Worm (Caenorhabditis elegans) whole organism, L4 larva: ENCODE results near the gene R11G11.16.

Source experiments
- F10B5.3 ChIP-seq: sonication (generic microtip); optimal IDR thresholded peaks from 2 replicates; lab custom pipeline; 2016; ENCODE audit warnings: mild to moderate bottlenecking, missing genetic modification characterization, missing compliant biosample characterization
- F37D6.2 ChIP-seq: sonication (generic microtip); optimal IDR thresholded peaks from 2 replicates; lab custom pipeline; 2016; ENCODE audit warnings: mild to moderate bottlenecking, missing genetic modification characterization, missing compliant biosample characterization
- F44E2.7 ChIP-seq: fragments of 200-800 bp; sonication (Bioruptor generic); IDR thresholded peaks from 2 replicates; pipeline ENCODE4 v2.1.2; 2022; ENCODE audit warnings: missing genetic modification characterization, missing compliant biosample characterization
- R02D3.7 ChIP-seq: fragments of 150-350 bp; sonication (generic microtip); optimal IDR thresholded peaks from 3 replicates; lab custom pipeline; 2014; ENCODE audit warnings: missing biosample characterization, missing genetic modification characterization
- Y105C5A.15 ChIP-seq: fragments of 200-800 bp; sonication (Bioruptor generic); IDR thresholded peaks from 2 replicates; pipeline ENCODE4 v1.3.6; 2022; ENCODE audit warnings: missing genetic modification characterization, missing compliant biosample characterization
- Y48G9A.11 ChIP-seq: fragments of 200-800 bp; sonication (Bioruptor generic); IDR thresholded peaks from 2 replicates; pipeline ENCODE4 v1.3.6; 2022; ENCODE audit warnings: missing genetic modification reagents, missing genetic modification characterization, missing compliant biosample characterization
- ZK337.2 ChIP-seq: fragments of 200-800 bp; sonication (Bioruptor generic); IDR thresholded peaks from 2 replicates; pipeline ENCODE4 v1.3.6; 2022; ENCODE audit warnings: missing genetic modification reagents, missing genetic modification characterization, missing compliant biosample characterization
- aha-1 ChIP-seq: fragments of 150-350 bp; peaks from one replicate; lab custom pipeline; 2014; ENCODE audit warnings: missing biosample characterization, missing genetic modification characterization
- aly-2 ChIP-seq: sonication (generic microtip); optimal IDR thresholded peaks from 2 replicates; lab custom pipeline; 2018; ENCODE audit warnings: missing biosample characterization, missing genetic modification characterization
- ceh-62 ChIP-seq: sonication (generic microtip); optimal IDR thresholded peaks from 2 replicates; lab custom pipeline; 2017; ENCODE audit warnings: missing biosample characterization, missing genetic modification characterization
- ces-1 ChIP-seq: fragments of 150-350 bp; sonication (generic microtip); optimal IDR thresholded peaks from 4 replicates; lab custom pipeline; 2014; ENCODE audit warnings: missing biosample characterization, missing genetic modification reagents, missing genetic modification characterization
- ctbp-1 ChIP-seq: fragments of 200-800 bp; sonication (Bioruptor generic); IDR thresholded peaks from 2 replicates; pipeline ENCODE4 v1.3.6; 2022; ENCODE audit warnings: missing genetic modification reagents, missing genetic modification characterization, missing compliant biosample characterization
- daf-19 ChIP-seq: fragments of 200-800 bp; sonication (Bioruptor generic); conservative IDR thresholded peaks from 2 replicates; pipeline ENCODE4 v1.3.6; 2022; ENCODE audit warnings: missing genetic modification characterization, missing compliant biosample characterization
- dmd-6 ChIP-seq: fragments of 200-800 bp; sonication (Bioruptor generic); IDR thresholded peaks from 2 replicates; pipeline ENCODE4 v1.3.6; 2022; ENCODE audit warnings: missing genetic modification reagents, missing genetic modification characterization, missing compliant biosample characterization
- duxl-1 ChIP-seq: sonication (generic microtip); optimal IDR thresholded peaks from 2 replicates; lab custom pipeline; 2016; ENCODE audit warnings: mild to moderate bottlenecking, missing genetic modification characterization, moderate library complexity, missing compliant biosample characterization; ENCODE audit not compliant: poor library complexity
- egl-27 ChIP-seq: sonication (generic microtip); optimal IDR thresholded peaks from 3 replicates; lab custom pipeline; 2017; ENCODE audit warnings: missing biosample characterization, missing genetic modification reagents, missing genetic modification characterization
- gei-8 ChIP-seq: fragments of 200-800 bp; sonication (Bioruptor generic); optimal IDR thresholded peaks from 2 replicates; lab custom pipeline; 2018; ENCODE audit warnings: mild to moderate bottlenecking, missing genetic modification characterization, missing compliant biosample characterization
- hlh-11 ChIP-seq: fragments of 200-800 bp; sonication (Bioruptor generic); optimal IDR thresholded peaks from 2 replicates; lab custom pipeline; 2018; ENCODE audit warnings: mild to moderate bottlenecking, missing genetic modification characterization, missing compliant biosample characterization
- hmg-1.1 ChIP-seq: fragments of 200-800 bp; sonication (Bioruptor generic); IDR thresholded peaks from 2 replicates; pipeline ENCODE4 v1.3.6; 2022; ENCODE audit warnings: missing genetic modification reagents, missing genetic modification characterization, missing compliant biosample characterization
- jun-1 ChIP-seq: fragments of 150-350 bp; optimal IDR thresholded peaks from 2 replicates; lab custom pipeline; 2014; ENCODE audit warnings: missing biosample characterization, missing genetic modification reagents, missing genetic modification characterization
- lim-7 ChIP-seq: fragments of 200-800 bp; sonication (Bioruptor generic); IDR thresholded peaks from 2 replicates; pipeline ENCODE4 v1.3.6; 2022; ENCODE audit warnings: missing genetic modification characterization, missing compliant biosample characterization
- lin-1 ChIP-seq: fragments of 200-800 bp; sonication (Bioruptor generic); IDR thresholded peaks from 2 replicates; pipeline ENCODE4 v1.3.6; 2022; ENCODE audit warnings: missing genetic modification reagents, missing genetic modification characterization, missing compliant biosample characterization
- lin-13 ChIP-seq: fragments of 150-350 bp; optimal IDR thresholded peaks from 2 replicates; lab custom pipeline; 2014; ENCODE audit warnings: missing biosample characterization, missing genetic modification reagents, missing genetic modification characterization
- lin-15B ChIP-seq: fragments of 150-350 bp; sonication (generic microtip); optimal IDR thresholded peaks from 3 replicates; lab custom pipeline; 2014; ENCODE audit warnings: missing biosample characterization, missing genetic modification characterization
- lsy-2 ChIP-seq, 2 experiments: fragments of 150-350 bp in 1 of 2; sonication (generic microtip) in 1 of 2; optimal IDR thresholded peaks; 2 replicates each; lab custom pipeline; 2014 to 2017; ENCODE audit warnings: missing biosample characterization in 2 of 2, missing genetic modification characterization in 2 of 2
- madf-5 ChIP-seq, 2 experiments: fragments of 200-800 bp; sonication (Bioruptor generic); IDR thresholded peaks; 2 replicates each; pipeline ENCODE4 v1.3.6; 2022; ENCODE audit warnings: missing compliant biosample characterization in 2 of 2, missing genetic modification characterization in 2 of 2
- mdl-1 ChIP-seq, 2 experiments: fragments of 150-350 bp in 1 of 2; sonication (generic microtip) in 1 of 2; optimal IDR thresholded peaks; 2 replicates each; lab custom pipeline; 2014 to 2017; ENCODE audit warnings: missing biosample characterization in 2 of 2, missing genetic modification characterization in 2 of 2
- mep-1 ChIP-seq: fragments of 150-350 bp; sonication (generic microtip); optimal IDR thresholded peaks from 3 replicates; lab custom pipeline; 2014; ENCODE audit warnings: missing biosample characterization, missing genetic modification characterization
- mxl-2 ChIP-seq: fragments of 200-800 bp; sonication (Bioruptor generic); conservative IDR thresholded peaks from 2 replicates; pipeline ENCODE4 v1.3.6; 2022; ENCODE audit warnings: missing genetic modification reagents, missing genetic modification characterization, missing compliant biosample characterization
- mxl-3 ChIP-seq: fragments of 200-800 bp; sonication (Bioruptor generic); optimal IDR thresholded peaks from 2 replicates; lab custom pipeline; 2018; ENCODE audit warnings: mild to moderate bottlenecking, missing genetic modification characterization, missing compliant biosample characterization
- nhr-10 ChIP-seq: fragments of 150-350 bp; optimal IDR thresholded peaks from 2 replicates; lab custom pipeline; 2014; ENCODE audit warnings: missing biosample characterization, missing genetic modification characterization
- nhr-102 ChIP-seq: sonication (generic microtip); optimal IDR thresholded peaks from 2 replicates; lab custom pipeline; 2016; ENCODE audit warnings: mild to moderate bottlenecking, missing genetic modification characterization, moderate library complexity, missing compliant biosample characterization
- nhr-11 ChIP-seq: fragments of 150-350 bp; optimal IDR thresholded peaks from 2 replicates; lab custom pipeline; 2014; ENCODE audit warnings: missing biosample characterization, missing genetic modification characterization
- nhr-237 ChIP-seq: sonication (generic microtip); optimal IDR thresholded peaks from 2 replicates; lab custom pipeline; 2017; ENCODE audit warnings: missing biosample characterization, missing genetic modification characterization
- nhr-25 ChIP-seq: sonication (generic microtip); optimal IDR thresholded peaks from 2 replicates; lab custom pipeline; 2017; ENCODE audit warnings: missing genetic modification characterization, mild to moderate bottlenecking, missing compliant biosample characterization, antibody characterized with exemption, moderate library complexity, borderline replicate concordance; ENCODE audit not compliant: insufficient read depth
- nhr-28 ChIP-seq: fragments of 150-350 bp; optimal IDR thresholded peaks from 2 replicates; lab custom pipeline; 2014; ENCODE audit warnings: missing biosample characterization, missing genetic modification characterization
- nhr-48 ChIP-seq: sonication (generic microtip); optimal IDR thresholded peaks from 2 replicates; lab custom pipeline; 2016; ENCODE audit warnings: mild to moderate bottlenecking, missing genetic modification characterization, missing compliant biosample characterization
- nhr-6 ChIP-seq: fragments of 150-350 bp; optimal IDR thresholded peaks from 2 replicates; lab custom pipeline; 2014; ENCODE audit warnings: missing biosample characterization, missing genetic modification characterization
- nhr-77 ChIP-seq: fragments of 150-350 bp; optimal IDR thresholded peaks from 2 replicates; lab custom pipeline; 2014; ENCODE audit warnings: missing biosample characterization, missing genetic modification characterization
- php-3 ChIP-seq: fragments of 200-800 bp; sonication (Bioruptor generic); IDR thresholded peaks from 2 replicates; pipeline ENCODE4 v1.3.6; 2022; ENCODE audit warnings: missing genetic modification reagents, missing genetic modification characterization, missing compliant biosample characterization
- rbr-2 ChIP-seq: sonication (generic microtip); optimal IDR thresholded peaks from 2 replicates; lab custom pipeline; 2016; ENCODE audit warnings: missing genotype, missing genetic modification characterization, missing compliant biosample characterization
- set-16 ChIP-seq: fragments of 200-800 bp; sonication (Bioruptor generic); IDR thresholded peaks from 2 replicates; pipeline ENCODE4 v1.3.6; 2022; ENCODE audit warnings: missing genetic modification reagents, missing genetic modification characterization, missing compliant biosample characterization
- snpc-1.2 ChIP-seq: fragments of 200-800 bp; sonication (Bioruptor generic); IDR thresholded peaks from 2 replicates; pipeline ENCODE4 v1.3.6; 2022; ENCODE audit warnings: missing genetic modification reagents, missing genetic modification characterization, missing compliant biosample characterization
- snpc-4 ChIP-seq: fragments of 150-350 bp; optimal IDR thresholded peaks from 2 replicates; lab custom pipeline; 2014; ENCODE audit warnings: missing biosample characterization, missing genetic modification characterization
- spr-3 ChIP-seq: fragments of 200-800 bp; sonication (Bioruptor generic); optimal IDR thresholded peaks from 2 replicates; lab custom pipeline; 2018; ENCODE audit warnings: mild to moderate bottlenecking, missing genetic modification characterization, missing compliant biosample characterization
- tag-97 ChIP-seq: fragments of 200-800 bp; sonication (Bioruptor generic); IDR thresholded peaks from 2 replicates; pipeline ENCODE4 v1.3.6; 2022; ENCODE audit warnings: missing genetic modification characterization, missing compliant biosample characterization
- unc-130 ChIP-seq: sonication (generic microtip); optimal IDR thresholded peaks from 2 replicates; lab custom pipeline; 2016; ENCODE audit warnings: missing genetic modification reagents, missing genetic modification characterization, missing compliant biosample characterization
- unc-39 ChIP-seq: sonication (generic microtip); optimal IDR thresholded peaks from 2 replicates; lab custom pipeline; 2017; ENCODE audit warnings: missing biosample characterization, missing genetic modification characterization
- unc-62 ChIP-seq, 3 experiments: fragments of 150-350 bp in 1 of 3; sonication (generic microtip); optimal IDR thresholded peaks in 2 of 3; peaks in 1 of 3; 1 replicate in 1 of 3; 2 replicates in 2 of 3; lab custom pipeline; 2014 to 2017; ENCODE audit warnings: missing biosample characterization in 3 of 3, missing genetic modification characterization in 3 of 3, missing genetic modification reagents in 3 of 3, missing genotype in 1 of 3
- vab-7 ChIP-seq: fragments of 200-800 bp; sonication (Bioruptor generic); IDR thresholded peaks from 2 replicates; pipeline ENCODE4 v1.3.6; 2022; ENCODE audit warnings: missing genetic modification reagents, missing genetic modification characterization, missing compliant biosample characterization
- zip-11 ChIP-seq: fragments of 200-800 bp; sonication (Bioruptor generic); IDR thresholded peaks from 2 replicates; pipeline ENCODE4 v1.3.6; 2022; ENCODE audit warnings: missing genetic modification characterization, missing compliant biosample characterization
- zip-2 ChIP-seq: fragments of 150-350 bp; optimal IDR thresholded peaks from 2 replicates; lab custom pipeline; 2014; ENCODE audit warnings: missing biosample characterization, missing genetic modification characterization

R11G11.16 gene

ce11 chrV:532046-532445 is 7.1 kb upstream of the R11G11.16 start, which contains the start of gene nhr-58 (continued):
- TF ChIP-seq ceh-62 (tag; lab: Kevin White, UChicago): no peak
- peak; percentile 98 for TF ChIP-seq zip-2 (tag; lab: Kevin White, UChicago)
- peak; percentile 97 for TF ChIP-seq dmd-6
- TF ChIP-seq unc-62 (GFP tag; optimal IDR thresholded peaks at IDR 0.05 in 1 of 2; lab: Kevin White, UChicago): no peak
- no peak for TF ChIP-seq unc-62 (tag; optimal IDR thresholded peaks at IDR 0.05; lab: Kevin White, UChicago)
- no peak for TF ChIP-seq daf-19 (GFP tag; lab: Robert Waterston, UW)
- TF ChIP-seq lim-7 (GFP tag; lab: Robert Waterston, UW): no peak
- no peak for TF ChIP-seq unc-39 (tag; lab: Kevin White, UChicago)
- TF ChIP-seq nhr-48 (tag; lab: Kevin White, UChicago): peak; percentile 94
- no peak for TF ChIP-seq zip-11 (GFP tag; lab: Robert Waterston, UW)
- peak; percentile 4 for TF ChIP-seq rbr-2 (tag; lab: Kevin White, UChicago)
- peak; percentile 32 for TF ChIP-seq duxl-1 (tag; lab: Kevin White, UChicago)
- TF ChIP-seq Y48G9A.11 (GFP tag; lab: Robert Waterston, UW): no peak
- TF ChIP-seq snpc-4 (tag; lab: Kevin White, UChicago): no peak
- TF ChIP-seq R02D3.7 (tag; lab: Kevin White, UChicago): no peak
- TF ChIP-seq gei-8 (GFP tag; lab: Kevin White, UChicago): no peak
- TF ChIP-seq Y105C5A.15: no peak
- TF ChIP-seq F10B5.3 (tag; lab: Kevin White, UChicago): no peak
- no peak for TF ChIP-seq aha-1
- TF ChIP-seq madf-5 (GFP tag; IDR thresholded peaks at IDR 0.05; lab: Robert Waterston, UW): no peak
- TF ChIP-seq spr-3 (GFP tag; lab: Kevin White, UChicago): no peak
- peak; percentile 90 for TF ChIP-seq lin-1 (GFP tag; lab: Robert Waterston, UW)
- no peak for TF ChIP-seq ces-1 (GFP tag; lab: Kevin White, UChicago)
- TF ChIP-seq lin-13: no peak
- no peak for TF ChIP-seq ZK337.2 (GFP tag; lab: Robert Waterston, UW)
- 0 out of 2 replicates have a peak, but pooled peaks have one; percentile 28 for TF ChIP-seq hmg-1.1 (GFP tag; lab: Robert Waterston, UW)
- peak; percentile 56 for TF ChIP-seq mxl-3 (GFP tag; lab: Kevin White, UChicago)
- no peak for TF ChIP-seq set-16 (GFP tag; lab: Robert Waterston, UW)
- TF ChIP-seq nhr-25: peak; percentile 59
- peak; percentile 96 for TF ChIP-seq hlh-11 (tag; lab: Kevin White, UChicago)
- TF ChIP-seq vab-7 (GFP tag; lab: Robert Waterston, UW): no peak
- peak in 1 of 2 experiments; percentile 35 for TF ChIP-seq lsy-2 (tag; optimal IDR thresholded peaks at IDR 0.05; lab: Kevin White, UChicago)
- no peak for TF ChIP-seq lin-15B (tag; lab: Kevin White, UChicago)
- TF ChIP-seq aly-2: no peak
- peak; percentile 84 for TF ChIP-seq nhr-102 (tag; lab: Kevin White, UChicago)
- no peak for TF ChIP-seq egl-27 (tag; lab: Kevin White, UChicago)
- no peak for TF ChIP-seq mxl-2 (GFP tag; lab: Robert Waterston, UW)
- peak; percentile 53 for TF ChIP-seq jun-1
- TF ChIP-seq php-3: no peak
- TF ChIP-seq F37D6.2 (tag; lab: Kevin White, UChicago): no peak
- TF ChIP-seq F44E2.7 (GFP tag; lab: Robert Waterston, UW): no peak
- no peak for TF ChIP-seq snpc-1.2 (GFP tag; lab: Robert Waterston, UW)
- peak; percentile 74 to 86 for TF ChIP-seq mdl-1 (tag; optimal IDR thresholded peaks at IDR 0.05; lab: Kevin White, UChicago)
- no peak for TF ChIP-seq tag-97 (GFP tag; lab: Robert Waterston, UW)
- TF ChIP-seq unc-130 (GFP tag; lab: Kevin White, UChicago): no peak
- peak; percentile 92 for TF ChIP-seq nhr-77 (tag; lab: Kevin White, UChicago)
- TF ChIP-seq mep-1 (tag; lab: Kevin White, UChicago): no peak
- TF ChIP-seq ctbp-1: no peak
- peak; percentile 59 for TF ChIP-seq nhr-10 (tag; lab: Kevin White, UChicago)
- peak; percentile 98 for TF ChIP-seq nhr-28
- TF ChIP-seq nhr-11: peak; percentile 69
- TF ChIP-seq nhr-6: peak; percentile 79
- no peak for TF ChIP-seq nhr-237
